Worm (Caenorhabditis elegans) whole organism, L3 larva: ENCODE data around the gene F17E9.16.

ENCODE experiments used
- R02D3.7 ChIP-seq: fragments of 150-350 bp; optimal IDR thresholded peaks from 2 replicates; lab custom pipeline; 2014; ENCODE audit warnings: missing biosample characterization, missing genetic modification characterization
- aly-2 ChIP-seq: fragments of 150-350 bp; optimal IDR thresholded peaks from 2 replicates; lab custom pipeline; 2014; ENCODE audit warnings: missing biosample characterization, missing genetic modification characterization
- ama-1 ChIP-seq: fragments of 150-350 bp; optimal IDR thresholded peaks from 2 replicates; lab custom pipeline; 2018
- ceh-16 ChIP-seq: sonication (generic microtip); optimal IDR thresholded peaks from 2 replicates; lab custom pipeline; 2017; ENCODE audit warnings: missing biosample characterization, missing genetic modification characterization
- egl-27 ChIP-seq: sonication (generic microtip); optimal IDR thresholded peaks from 4 replicates; lab custom pipeline; 2017; ENCODE audit warnings: missing biosample characterization, missing genetic modification reagents, missing genetic modification characterization
- egl-5 ChIP-seq: fragments of 150-350 bp; optimal IDR thresholded peaks from 2 replicates; lab custom pipeline; 2017; ENCODE audit warnings: missing biosample characterization, missing genetic modification reagents, missing genetic modification characterization, inconsistent platforms
- elt-1 ChIP-seq: fragments of 150-350 bp; optimal IDR thresholded peaks from 2 replicates; lab custom pipeline; 2014; ENCODE audit warnings: missing biosample characterization, missing genetic modification characterization
- elt-2 ChIP-seq: sonication (generic microtip); optimal IDR thresholded peaks from 2 replicates; lab custom pipeline; 2016; ENCODE audit warnings: missing genetic modification reagents, mild to moderate bottlenecking, missing genetic modification characterization, missing compliant biosample characterization
- elt-3 ChIP-seq, 3 experiments: fragments of 150-350 bp in 1 of 3; sonication (generic microtip) in 2 of 3; optimal IDR thresholded peaks; 2 replicates in 2 of 3; 4 replicates in 1 of 3; lab custom pipeline; 2014 to 2017; ENCODE audit warnings: missing biosample characterization in 3 of 3, missing genetic modification characterization in 3 of 3
- eor-1 ChIP-seq, 2 experiments: fragments of 150-350 bp; optimal IDR thresholded peaks; 2 replicates each; lab custom pipeline; 2014 to 2018; ENCODE audit warnings: missing biosample characterization in 2 of 2, missing genetic modification characterization in 2 of 2
- fos-1 ChIP-seq: fragments of 150-350 bp; optimal IDR thresholded peaks from 2 replicates; lab custom pipeline; 2014; ENCODE audit warnings: missing biosample characterization, missing genetic modification characterization
- lin-15B ChIP-seq: fragments of 150-350 bp; optimal IDR thresholded peaks from 2 replicates; lab custom pipeline; 2014; ENCODE audit warnings: missing biosample characterization, missing genetic modification characterization
- mdl-1 ChIP-seq: fragments of 150-350 bp; optimal IDR thresholded peaks from 2 replicates; lab custom pipeline; 2014; ENCODE audit warnings: missing biosample characterization, missing genetic modification characterization
- mml-1 ChIP-seq: fragments of 150-350 bp; sonication (generic microtip); optimal IDR thresholded peaks from 3 replicates; lab custom pipeline; 2014; ENCODE audit warnings: missing biosample characterization, missing genetic modification characterization
- nfya-1 ChIP-seq: sonication (generic microtip); optimal IDR thresholded peaks from 2 replicates; lab custom pipeline; 2017; ENCODE audit warnings: missing genetic modification characterization, mild to moderate bottlenecking, missing compliant biosample characterization, antibody characterized with exemption, moderate library complexity; ENCODE audit not compliant: insufficient read depth
- nhr-11 ChIP-seq: fragments of 150-350 bp; optimal IDR thresholded peaks from 2 replicates; lab custom pipeline; 2014; ENCODE audit warnings: missing biosample characterization, missing genetic modification characterization
- nhr-12 ChIP-seq: fragments of 150-350 bp; optimal IDR thresholded peaks from 2 replicates; lab custom pipeline; 2014; ENCODE audit warnings: missing biosample characterization, missing genetic modification characterization
- nhr-43 ChIP-seq: sonication (generic microtip); optimal IDR thresholded peaks from 2 replicates; lab custom pipeline; 2016; ENCODE audit warnings: mild to moderate bottlenecking, missing genetic modification characterization, missing compliant biosample characterization; ENCODE audit not compliant: poor library complexity, severe bottlenecking
- nhr-67 ChIP-seq: fragments of 150-350 bp; optimal IDR thresholded peaks from 2 replicates; lab custom pipeline; 2014; ENCODE audit warnings: missing biosample characterization, missing genetic modification characterization
- nhr-76 ChIP-seq: fragments of 150-350 bp; sonication (generic microtip); optimal IDR thresholded peaks from 5 replicates; lab custom pipeline; 2014; ENCODE audit warnings: missing biosample characterization, missing genetic modification characterization
- nhr-77 ChIP-seq: fragments of 150-350 bp; optimal IDR thresholded peaks from 2 replicates; lab custom pipeline; 2014; ENCODE audit warnings: missing biosample characterization, missing genetic modification characterization
- pha-4 ChIP-seq: fragments of 150-350 bp; optimal IDR thresholded peaks from 2 replicates; lab custom pipeline; 2014; ENCODE audit warnings: missing biosample characterization, missing genetic modification reagents, missing genetic modification characterization
- pqm-1 ChIP-seq: fragments of 150-350 bp; optimal IDR thresholded peaks from 2 replicates; lab custom pipeline; 2017; ENCODE audit warnings: missing biosample characterization, missing genetic modification characterization, inconsistent platforms
- sea-2 ChIP-seq: fragments of 150-350 bp; sonication (generic microtip); optimal IDR thresholded peaks from 4 replicates; lab custom pipeline; 2014; ENCODE audit warnings: missing biosample characterization, missing genetic modification reagents, missing genetic modification characterization
- skn-1 ChIP-seq: fragments of 150-350 bp; optimal IDR thresholded peaks from 2 replicates; lab custom pipeline; 2014; ENCODE audit warnings: missing biosample characterization, missing genetic modification characterization
- snpc-4 ChIP-seq: fragments of 150-350 bp; optimal IDR thresholded peaks from 2 replicates; lab custom pipeline; 2014; ENCODE audit warnings: missing biosample characterization, missing genetic modification characterization
- unc-39 ChIP-seq: sonication (generic microtip); optimal IDR thresholded peaks from 4 replicates; lab custom pipeline; 2017; ENCODE audit warnings: missing biosample characterization, missing genetic modification characterization
- unc-62 ChIP-seq: fragments of 150-350 bp; sonication (generic microtip); optimal IDR thresholded peaks from 4 replicates; lab custom pipeline; 2014; ENCODE audit warnings: missing biosample characterization, missing genetic modification reagents, missing genetic modification characterization
- zag-1 ChIP-seq: fragments of 150-350 bp; optimal IDR thresholded peaks from 2 replicates; lab custom pipeline; 2014; ENCODE audit warnings: missing biosample characterization, missing genetic modification characterization
- ztf-4 ChIP-seq: fragments of 150-350 bp; optimal IDR thresholded peaks from 2 replicates; lab custom pipeline; 2014; ENCODE audit warnings: missing biosample characterization, missing genetic modification characterization

Gene F17E9.16

DNA sequence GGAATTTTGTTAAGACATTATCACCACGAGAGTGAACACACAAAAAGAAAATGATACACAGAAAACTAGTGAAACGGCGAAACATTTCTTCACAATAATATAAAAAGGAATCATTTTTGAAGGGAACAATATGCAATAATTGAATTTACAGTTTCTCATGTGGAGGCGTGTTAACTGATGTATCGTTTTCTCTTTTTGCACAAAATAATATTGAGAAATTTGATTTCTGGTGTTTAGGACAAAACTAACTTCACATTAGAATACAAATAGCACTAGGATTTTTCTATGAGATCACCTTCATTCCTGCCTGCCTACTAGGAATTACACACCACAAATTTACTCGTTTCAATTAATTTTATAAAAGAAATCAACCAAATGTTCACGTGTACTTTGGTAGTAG lies 6.4 kb downstream of the F17E9.16 start, which contains the start of gene D2096.13:
Gene D2096.13 (minus strand): TSS at position 101 of the 400 bp plus-strand sequence.
- TF ChIP-seq ceh-16 (tag; lab: Kevin White, UChicago) (no peak), nhr-67 (tag; lab: Kevin White, UChicago) (no peak), mml-1 (tag; lab: Kevin White, UChicago) (no peak), egl-27 (tag; lab: Kevin White, UChicago) (no peak), aly-2 (tag; lab: Kevin White, UChicago) (no peak), R02D3.7 (tag; lab: Kevin White, UChicago) (no peak)

- TF ChIP-seq lin-15B (tag; lab: Kevin White, UChicago) (peak; percentile 23), nfya-1 (tag; lab: Kevin White, UChicago) (peak; percentile 31), nhr-43 (tag; lab: Kevin White, UChicago) (no peak), nhr-77 (no peak), pqm-1 (tag; lab: Kevin White, UChicago) (peak; percentile 29), snpc-4 (no peak), fos-1 (tag; lab: Kevin White, UChicago) (no peak)
Observed at ce11 chrIV:8359716-8360407, 7.7 kb downstream of the F17E9.16 start, which contains the start of gene D2096.5. D2096.5 (minus strand) TSS chrIV:8359766.

DNA sequence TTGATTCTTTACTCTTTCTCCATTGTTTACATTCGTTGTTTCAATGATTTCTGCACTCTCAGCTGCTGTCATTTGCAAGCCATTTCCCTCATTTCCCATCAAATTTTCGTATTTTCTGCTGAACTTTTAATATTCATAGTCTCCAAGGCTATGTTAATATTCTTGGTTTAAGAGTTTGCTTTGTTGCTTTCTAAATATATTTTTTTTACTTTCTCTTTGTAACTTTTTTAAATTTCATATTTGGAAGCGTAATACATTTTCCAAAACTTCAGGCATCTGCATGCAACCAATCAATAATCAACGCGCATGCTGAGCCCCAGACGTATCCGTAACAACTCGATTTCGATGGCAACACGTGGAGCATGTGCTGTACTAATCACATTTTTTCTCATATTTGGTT lies 8.7 kb downstream of the F17E9.16 start, which contains the start of gene sqv-1:
Gene sqv-1 (plus strand): TSS at position 301 of the 400 bp plus-strand sequence.
- TF ChIP-seq skn-1 (tag; lab: Kevin White, UChicago) (no peak), pha-4 (tag; lab: Kevin White, UChicago) (peak; percentile 41)

ce11 chrIV:8363163-8363562 lies 11.0 kb downstream of the F17E9.16 start, which contains the start of gene D2096.12:
D2096.12 (plus strand) TSS chrIV:8363463.
- TF ChIP-seq egl-5 (tag; lab: Kevin White, UChicago) = no peak
- TF ChIP-seq zag-1 (tag; lab: Kevin White, UChicago) = no peak
- TF ChIP-seq nhr-11 (tag; lab: Kevin White, UChicago) = no peak

ce11 chrIV:8366295-8366694 lies 14.2 kb downstream of the F17E9.16 start, which contains the start of gene aagr-1:
aagr-1 (plus strand) TSS chrIV:8366521.
- TF ChIP-seq unc-39 (tag; lab: Kevin White, UChicago) (no peak), skn-1 (tag; lab: Kevin White, UChicago) (no peak), pqm-1 (tag; lab: Kevin White, UChicago) (peak; percentile 75), nfya-1 (tag; lab: Kevin White, UChicago) (no peak), nhr-12 (tag; lab: Kevin White, UChicago) (no peak), nhr-11 (tag; lab: Kevin White, UChicago) (no peak), ama-1 (no peak), pha-4 (tag; lab: Kevin White, UChicago) (peak; percentile 1), elt-2 (tag; lab: Kevin White, UChicago) (peak; percentile 82), elt-1 (no peak), nhr-76 (tag; lab: Kevin White, UChicago) (no peak), ztf-4 (tag; lab: Kevin White, UChicago) (no peak), egl-5 (tag; lab: Kevin White, UChicago) (no peak), eor-1 (tag; optimal IDR thresholded peaks at IDR 0.05; lab: Kevin White, UChicago) (no peak), elt-3 (tag; optimal IDR thresholded peaks at IDR 0.05; lab: Kevin White, UChicago) (no peak)

DNA sequence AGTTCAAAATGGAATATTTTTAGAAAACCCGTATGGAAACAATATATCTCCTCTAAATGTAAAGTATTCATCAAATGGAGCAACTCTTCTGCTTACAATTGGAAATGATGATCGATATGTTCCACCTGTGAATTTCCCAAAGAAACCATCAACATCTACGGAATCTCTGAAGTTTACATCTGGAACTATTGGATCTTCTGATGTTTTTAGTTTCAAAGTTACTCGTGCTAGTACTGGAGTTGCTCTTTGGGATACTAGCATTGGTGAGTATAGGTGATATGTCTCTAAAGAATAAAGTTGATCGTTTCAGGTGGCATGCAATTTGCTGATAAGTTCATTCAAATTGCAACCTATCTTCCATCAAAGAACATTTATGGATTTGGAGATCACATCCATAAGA lies 15.8 kb downstream of the F17E9.16 start:
- TF ChIP-seq nfya-1 (tag; lab: Kevin White, UChicago) (no peak), ztf-4 (tag; lab: Kevin White, UChicago) (no peak), sea-2 (GFP tag; lab: Kevin White, UChicago) (no peak), zag-1 (tag; lab: Kevin White, UChicago) (no peak), unc-62 (GFP tag; lab: Kevin White, UChicago) (no peak), eor-1 (tag; optimal IDR thresholded peaks at IDR 0.05; lab: Kevin White, UChicago) (no peak), mdl-1 (no peak)
